Worm (Caenorhabditis elegans): ENCODE measurements around the gene dlat-2.

- TF ChIP-seq fos-1 (tag; optimal IDR thresholded peaks at IDR 0.05) (no peak), hif-1 (tag; optimal IDR thresholded peaks at IDR 0.05) (no peak), lin-1 (GFP tag; IDR thresholded peaks at IDR 0.05) (no peak), lin-15B (tag; optimal IDR thresholded peaks at IDR 0.05) (no peak), dpl-1 (GFP tag; optimal IDR thresholded peaks at IDR 0.05) (no peak), skn-1 (tag; optimal IDR thresholded peaks at IDR 0.05) (no peak), ceh-32 (tag; optimal IDR thresholded peaks at IDR 0.05; ENCODE audit: poor library complexity) (no peak), lsy-2 (tag; optimal IDR thresholded peaks at IDR 0.05) (no peak), php-3 (GFP tag; IDR thresholded peaks at IDR 0.05) (no peak), madf-9 (GFP tag; conservative IDR thresholded peaks at IDR 0.05) (no peak), mep-1 (tag; optimal IDR thresholded peaks at IDR 0.05) (no peak), zag-1 (tag; optimal IDR thresholded peaks at IDR 0.05) (no peak), unc-62 (GFP tag; optimal IDR thresholded peaks at IDR 0.05 in 1 of 2) (no peak), unc-62 (tag; optimal IDR thresholded peaks at IDR 0.05) (no peak)
Measured at ce11 chrIV:17343482-17343881, 36.9 kb upstream of the dlat-2 start, which contains the start of gene C49C3.11.
